Fruit fly (Drosophila melanogaster) whole organism, embryonic: ENCODE results near the gene srl.

Source experiments
- Ada2b ChIP-seq: fragments of 200-800 bp; sonication (Bioruptor generic); IDR thresholded peaks from 2 replicates; pipeline ENCODE4 v1.3.6; 2022; ENCODE audit warnings: missing biosample characterization, missing genetic modification characterization
- Atf-2 ChIP-seq: fragments of 200-800 bp; sonication (Bioruptor generic); optimal IDR thresholded peaks from 2 replicates; lab custom pipeline; 2016; ENCODE audit warnings: missing biosample characterization, missing genetic modification characterization
- CG11247 ChIP-seq: fragments of 200-800 bp; sonication (Bioruptor generic); IDR thresholded peaks from 2 replicates; pipeline ENCODE4 v1.3.6; 2022; ENCODE audit warnings: missing biosample characterization, missing genetic modification characterization
- CG11560 ChIP-seq: fragments of 200-800 bp; sonication (Bioruptor generic); IDR thresholded peaks from 3 replicates; pipeline ENCODE4 v1.3.6; 2022; ENCODE audit warnings: missing biosample characterization, missing genetic modification characterization
- CG12219 ChIP-seq: fragments of 200-800 bp; sonication (Bioruptor generic); optimal IDR thresholded peaks from 3 replicates; lab custom pipeline; 2018; ENCODE audit warnings: missing biosample characterization, mild to moderate bottlenecking, missing genetic modification characterization
- CG12299 ChIP-seq: fragments of 200-800 bp; sonication (Bioruptor generic); optimal IDR thresholded peaks from 2 replicates; lab custom pipeline; 2018; ENCODE audit warnings: missing biosample characterization, mild to moderate bottlenecking, missing genetic modification characterization
- CG12942 ChIP-seq: fragments of 200-800 bp; sonication (Bioruptor generic); optimal IDR thresholded peaks from 3 replicates; lab custom pipeline; 2016; ENCODE audit warnings: missing biosample characterization, missing genetic modification characterization
- CG14667 ChIP-seq: fragments of 200-800 bp; sonication (Bioruptor generic); IDR thresholded peaks from 2 replicates; pipeline ENCODE4 v1.3.6; 2022; ENCODE audit warnings: missing biosample characterization, missing genetic modification characterization
- CG14965 ChIP-seq: fragments of 200-800 bp; sonication (Bioruptor generic); optimal IDR thresholded peaks from 2 replicates; lab custom pipeline; 2016; ENCODE audit warnings: missing biosample characterization, missing genetic modification characterization, borderline replicate concordance
- CG17359 ChIP-seq: fragments of 200-800 bp; sonication (Bioruptor generic); optimal IDR thresholded peaks from 3 replicates; lab custom pipeline; 2018; ENCODE audit warnings: missing biosample characterization, mild to moderate bottlenecking, missing genetic modification characterization, moderate library complexity
- CG17829 ChIP-seq: fragments of 200-800 bp; optimal IDR thresholded peaks from 2 replicates; lab custom pipeline; 2019; ENCODE audit warnings: missing biosample characterization, mild to moderate bottlenecking, missing genetic modification characterization, moderate library complexity
- CG3065 ChIP-seq: fragments of 200-800 bp; sonication (Bioruptor generic); optimal IDR thresholded peaks from 2 replicates; lab custom pipeline; 2016; ENCODE audit warnings: missing biosample characterization, missing genetic modification characterization
- CG32532 ChIP-seq: fragments of 200-800 bp; sonication (Bioruptor generic); IDR thresholded peaks from 2 replicates; pipeline ENCODE4 v1.3.6; 2022; ENCODE audit warnings: missing biosample characterization, missing genetic modification characterization
- CG3281 ChIP-seq: fragments of 200-800 bp; sonication (Bioruptor generic); optimal IDR thresholded peaks from 3 replicates; lab custom pipeline; 2017; ENCODE audit warnings: missing biosample characterization, mild to moderate bottlenecking, missing genetic modification characterization
- CG5180 ChIP-seq: fragments of 200-800 bp; sonication (Bioruptor generic); optimal IDR thresholded peaks from 3 replicates; lab custom pipeline; 2017; ENCODE audit warnings: missing biosample characterization, missing genetic modification characterization, mild to moderate bottlenecking, moderate library complexity, missing genetic modification reagents
- CG5245 ChIP-seq: fragments of 200-800 bp; sonication (Bioruptor generic); optimal IDR thresholded peaks from 3 replicates; lab custom pipeline; 2016; ENCODE audit warnings: missing biosample characterization, missing genetic modification characterization
- CG7271 ChIP-seq: fragments of 200-800 bp; sonication (Bioruptor generic); optimal IDR thresholded peaks from 2 replicates; lab custom pipeline; 2018; ENCODE audit warnings: missing biosample characterization, mild to moderate bottlenecking, missing genetic modification characterization, moderate library complexity
- CG7556 ChIP-seq: fragments of 200-800 bp; sonication (Bioruptor generic); optimal IDR thresholded peaks from 2 replicates; lab custom pipeline; 2017; ENCODE audit warnings: missing biosample characterization, mild to moderate bottlenecking, missing genetic modification characterization
- CG7745 ChIP-seq: fragments of 200-800 bp; sonication (Bioruptor generic); optimal IDR thresholded peaks from 2 replicates; lab custom pipeline; 2018; ENCODE audit warnings: missing biosample characterization, mild to moderate bottlenecking, missing genetic modification characterization, moderate library complexity
- CG8290 ChIP-seq, 3 experiments: fragments of 200-800 bp; sonication (Bioruptor generic); optimal IDR thresholded peaks; 2 replicates each; lab custom pipeline; 2016 to 2019; ENCODE audit warnings: missing biosample characterization in 3 of 3, missing genetic modification characterization in 3 of 3, mild to moderate bottlenecking in 2 of 3, moderate library complexity in 1 of 3
- CG8765 ChIP-seq: fragments of 200-800 bp; sonication (Bioruptor generic); IDR thresholded peaks from 2 replicates; pipeline ENCODE4 v1.3.6; 2022; ENCODE audit warnings: missing biosample characterization, missing genetic modification characterization
- CG9797 ChIP-seq: fragments of 200-800 bp; sonication (Bioruptor generic); optimal IDR thresholded peaks from 3 replicates; lab custom pipeline; 2018; ENCODE audit warnings: missing biosample characterization, mild to moderate bottlenecking, missing genetic modification characterization
- CTCF ChIP-seq: fragments of 200-800 bp; sonication (Bioruptor generic); optimal IDR thresholded peaks from 2 replicates; lab custom pipeline; 2017; ENCODE audit warnings: missing biosample characterization, mild to moderate bottlenecking, missing genetic modification characterization, moderate library complexity
- CrebB ChIP-seq: fragments of 200-800 bp; sonication (Bioruptor generic); optimal IDR thresholded peaks from 3 replicates; lab custom pipeline; 2018; ENCODE audit warnings: missing biosample characterization, mild to moderate bottlenecking, missing genetic modification characterization
- Nf-YB ChIP-seq: fragments of 200-800 bp; sonication (Bioruptor generic); optimal IDR thresholded peaks from 3 replicates; lab custom pipeline; 2019; ENCODE audit warnings: missing biosample characterization, mild to moderate bottlenecking, missing genetic modification characterization, moderate library complexity
- Oli ChIP-seq: fragments of 200-800 bp; sonication (Bioruptor generic); optimal IDR thresholded peaks from 2 replicates; lab custom pipeline; 2018; ENCODE audit warnings: missing biosample characterization, mild to moderate bottlenecking, missing genetic modification characterization, moderate library complexity
- Pdp1 ChIP-seq, 2 experiments: fragments of 200-800 bp; sonication (Bioruptor generic); optimal IDR thresholded peaks; 3 replicates each; lab custom pipeline; 2016; ENCODE audit warnings: missing biosample characterization in 2 of 2, missing genetic modification characterization in 2 of 2, mild to moderate bottlenecking in 1 of 2, moderate library complexity in 1 of 2
- ash1 ChIP-seq: fragments of 200-800 bp; sonication (Bioruptor generic); optimal IDR thresholded peaks from 2 replicates; lab custom pipeline; 2018; ENCODE audit warnings: missing biosample characterization, mild to moderate bottlenecking, missing genetic modification characterization
- chinmo ChIP-seq: fragments of 200-800 bp; sonication (Bioruptor generic); IDR thresholded peaks from 4 replicates; pipeline ENCODE4 v1.3.6; 2022; ENCODE audit warnings: missing biosample characterization, missing genetic modification characterization; ENCODE audit not compliant: partially characterized antibody
- crc ChIP-seq: fragments of 200-800 bp; sonication (Bioruptor generic); optimal IDR thresholded peaks from 2 replicates; lab custom pipeline; 2016; ENCODE audit warnings: missing biosample characterization, missing genetic modification characterization
- eve ChIP-seq, 2 experiments: fragments of >200 bp; optimal IDR thresholded peaks; 2 replicates each; lab custom pipeline; 2017; ENCODE audit warnings: missing biosample characterization in 2 of 2, missing genetic modification characterization in 2 of 2
- fu2 ChIP-seq: fragments of 200-800 bp; sonication (Bioruptor generic); optimal IDR thresholded peaks from 2 replicates; lab custom pipeline; 2016; ENCODE audit warnings: missing biosample characterization, missing genetic modification characterization
- grn ChIP-seq: fragments of 200-800 bp; sonication (Bioruptor generic); optimal IDR thresholded peaks from 3 replicates; lab custom pipeline; 2017; ENCODE audit warnings: missing biosample characterization, missing genetic modification characterization
- gsb ChIP-seq: fragments of 200-800 bp; sonication (Bioruptor generic); IDR thresholded peaks from 2 replicates; pipeline ENCODE4 v1.3.6; 2022; ENCODE audit warnings: missing biosample characterization, missing genetic modification characterization
- hth ChIP-seq: fragments of >200 bp; optimal IDR thresholded peaks from 2 replicates; lab custom pipeline; 2017; ENCODE audit warnings: inconsistent platforms
- insv ChIP-seq, 2 experiments: fragments of 200-800 bp; sonication (Bioruptor generic); optimal IDR thresholded peaks; 3 replicates each; lab custom pipeline; 2016 to 2018; ENCODE audit warnings: missing biosample characterization in 2 of 2, missing genetic modification characterization in 2 of 2
- kay ChIP-seq: fragments of 200-800 bp; sonication (Bioruptor generic); optimal IDR thresholded peaks from 2 replicates; lab custom pipeline; 2016; ENCODE audit warnings: missing biosample characterization, missing genetic modification characterization
- ken ChIP-seq: fragments of 200-800 bp; sonication (Bioruptor generic); IDR thresholded peaks from 3 replicates; pipeline ENCODE4 v1.3.6; 2022; ENCODE audit warnings: missing biosample characterization, missing genetic modification characterization
- lab ChIP-seq: fragments of 200-800 bp; sonication (Bioruptor generic); optimal IDR thresholded peaks from 3 replicates; lab custom pipeline; 2017; ENCODE audit warnings: missing biosample characterization, missing genetic modification characterization, mild to moderate bottlenecking, moderate library complexity, missing genetic modification reagents
- lmd ChIP-seq: fragments of 200-800 bp; sonication (Bioruptor generic); IDR thresholded peaks from 2 replicates; pipeline ENCODE4 v1.3.6; 2022; ENCODE audit warnings: missing biosample characterization, missing genetic modification characterization
- org-1 ChIP-seq: fragments of 200-800 bp; sonication (Bioruptor generic); optimal IDR thresholded peaks from 2 replicates; lab custom pipeline; 2017; ENCODE audit warnings: missing biosample characterization, missing genetic modification characterization
- phol ChIP-seq: fragments of 200-800 bp; sonication (Bioruptor generic); optimal IDR thresholded peaks from 3 replicates; lab custom pipeline; 2018; ENCODE audit warnings: missing biosample characterization, mild to moderate bottlenecking, missing genetic modification characterization, moderate library complexity
- run ChIP-seq: fragments of 200-800 bp; sonication (Bioruptor generic); optimal IDR thresholded peaks from 3 replicates; lab custom pipeline; 2018; ENCODE audit warnings: missing biosample characterization, mild to moderate bottlenecking, missing genetic modification characterization
- slou ChIP-seq: fragments of 200-800 bp; sonication (Bioruptor generic); optimal IDR thresholded peaks from 3 replicates; lab custom pipeline; 2016; ENCODE audit warnings: missing biosample characterization, missing genetic modification characterization
- sob ChIP-seq: fragments of 200-800 bp; sonication (Bioruptor generic); IDR thresholded peaks from 2 replicates; pipeline ENCODE4 v1.3.6; 2022; ENCODE audit warnings: missing biosample characterization, missing genetic modification characterization
- twi ChIP-seq: fragments of 200-800 bp; optimal IDR thresholded peaks from 2 replicates; lab custom pipeline; 2019; ENCODE audit warnings: missing biosample characterization, mild to moderate bottlenecking, missing genetic modification characterization, moderate library complexity
- usp ChIP-seq: fragments of >200 bp; optimal IDR thresholded peaks from 2 replicates; lab custom pipeline; 2017; ENCODE audit warnings: missing biosample characterization, missing genetic modification characterization
- z ChIP-seq: fragments of 200-800 bp; sonication (Bioruptor generic); IDR thresholded peaks from 3 replicates; pipeline ENCODE4 v1.3.6; 2022; ENCODE audit warnings: missing biosample characterization, missing genetic modification characterization
- zf30C ChIP-seq: fragments of 200-800 bp; sonication (Bioruptor generic); optimal IDR thresholded peaks from 3 replicates; lab custom pipeline; 2018; ENCODE audit warnings: missing biosample characterization, mild to moderate bottlenecking, missing genetic modification characterization
- zfh1 ChIP-seq: fragments of 200-800 bp; sonication (Bioruptor generic); IDR thresholded peaks from 3 replicates; pipeline ENCODE4 v1.3.6; 2022; ENCODE audit warnings: missing biosample characterization, missing genetic modification characterization

Gene srl

dm6 chr3R:4428585-4429464 lies at the start of gene srl (continued):
- TF ChIP-seq slou (GFP tag; lab: Kevin White, UChicago) (no peak), Oli (tag; lab: Kevin White, UChicago) (no peak), Pdp1 (GFP tag; optimal IDR thresholded peaks at IDR 0.05; lab: Kevin White, UChicago) (peak in 1 of 2 experiments; percentile 48), CG8765 (GFP tag; lab: Robert Waterston, UW) (no peak), eve (GFP tag; optimal IDR thresholded peaks at IDR 0.05; lab: Kevin White, UChicago) (no peak), lmd (GFP tag; lab: Robert Waterston, UW) (no peak), phol (tag; lab: Kevin White, UChicago) (peak; percentile 33), CG17829 (peak; percentile 60), CG9797 (GFP tag; lab: Kevin White, UChicago) (peak; percentile 96), CG17359 (tag; lab: Kevin White, UChicago) (no peak), CG7271 (tag; lab: Kevin White, UChicago) (no peak), CG7556 (GFP tag; lab: Kevin White, UChicago) (no peak), CTCF (GFP tag; lab: Kevin White, UChicago) (peak; percentile 4), usp (GFP tag; lab: Kevin White, UChicago) (no peak), CG14965 (GFP tag; lab: Kevin White, UChicago) (no peak), ash1 (GFP tag; lab: Kevin White, UChicago) (no peak), run (no peak), chinmo (GFP tag; lab: Robert Waterston, UW) (0 out of 4 replicates have a peak, but pooled peaks have one; percentile 61), fu2 (GFP tag; lab: Kevin White, UChicago) (no peak), CG3065 (GFP tag; lab: Kevin White, UChicago) (no peak), z (no peak), CG11247 (no peak), CG11560 (tag; lab: Robert Waterston, UW) (no peak), twi (peak; percentile 72), CG12942 (GFP tag; lab: Kevin White, UChicago) (no peak), insv (GFP tag; optimal IDR thresholded peaks at IDR 0.05; lab: Kevin White, UChicago) (no peak), CG14667 (no peak), CG7745 (tag; lab: Kevin White, UChicago) (no peak), lab (GFP tag; lab: Kevin White, UChicago) (no peak), ken (GFP tag; lab: Robert Waterston, UW) (no peak), zf30C (GFP tag; lab: Kevin White, UChicago) (no peak), CG3281 (GFP tag; lab: Kevin White, UChicago) (no peak), Nf-YB (GFP tag; lab: Kevin White, UChicago) (no peak), Atf-2 (GFP tag; lab: Kevin White, UChicago) (no peak), hth (no peak), org-1 (GFP tag; lab: Kevin White, UChicago) (no peak), Ada2b (no peak), gsb (GFP tag; lab: Robert Waterston, UW) (no peak), crc (no peak), CG5180 (GFP tag; lab: Kevin White, UChicago) (peak; percentile 12), kay (no peak), CG5245 (GFP tag; lab: Kevin White, UChicago) (no peak), zfh1 (GFP tag; lab: Robert Waterston, UW) (peak; percentile 35; the same call in 1 of the 3 replicates), sob (GFP tag; lab: Robert Waterston, UW) (peak; percentile 11; the same call in 1 of the 2 replicates), CG12219 (GFP tag; lab: Kevin White, UChicago) (no peak), CrebB (tag; lab: Kevin White, UChicago) (peak; percentile 47), grn (GFP tag; lab: Kevin White, UChicago) (no peak), CG12299 (tag; lab: Kevin White, UChicago) (no peak), CG32532 (GFP tag; lab: Robert Waterston, UW) (no peak; the same call in 1 of the 2 replicates), CG8290 (GFP tag; optimal IDR thresholded peaks at IDR 0.05; lab: Kevin White, UChicago) (no peak), CG8290 (tag; optimal IDR thresholded peaks at IDR 0.05; lab: Kevin White, UChicago) (no peak)
